Worm (Caenorhabditis elegans) whole organism, late embryonic: ENCODE results near the gene M176.16.

Experiments used
- C38D4.7 ChIP-seq: fragments of 200-800 bp; sonication (Bioruptor generic); optimal IDR thresholded peaks from 2 replicates; lab custom pipeline; 2018; ENCODE audit warnings: mild to moderate bottlenecking, missing genetic modification characterization, moderate library complexity, missing compliant biosample characterization
- K09A11.1 ChIP-seq: sonication (generic microtip); optimal IDR thresholded peaks from 2 replicates; lab custom pipeline; 2017; ENCODE audit warnings: antibody characterized with exemption, mild to moderate bottlenecking, missing genetic modification characterization, missing compliant biosample characterization; ENCODE audit not compliant: insufficient read depth
- ahr-1 ChIP-seq: sonication (generic microtip); optimal IDR thresholded peaks from 2 replicates; lab custom pipeline; 2016; ENCODE audit warnings: missing genetic modification characterization, missing compliant biosample characterization
- ceh-14 ChIP-seq: sonication (generic microtip); optimal IDR thresholded peaks from 2 replicates; lab custom pipeline; 2016; ENCODE audit warnings: missing genotype, missing genetic modification characterization, missing compliant biosample characterization
- ceh-30 ChIP-seq: fragments of 150-350 bp; optimal IDR thresholded peaks from 2 replicates; lab custom pipeline; 2014; ENCODE audit warnings: missing biosample characterization, missing genetic modification characterization
- ceh-48 ChIP-seq: sonication (generic microtip); optimal IDR thresholded peaks from 2 replicates; lab custom pipeline; 2016; ENCODE audit warnings: missing genetic modification characterization, inconsistent platforms, missing compliant biosample characterization
- ceh-9 ChIP-seq: sonication (generic microtip); optimal IDR thresholded peaks from 2 replicates; lab custom pipeline; 2016; ENCODE audit warnings: mild to moderate bottlenecking, missing genetic modification characterization, inconsistent platforms, missing compliant biosample characterization
- che-1 ChIP-seq: sonication (generic microtip); optimal IDR thresholded peaks from 2 replicates; lab custom pipeline; 2016; ENCODE audit warnings: mild to moderate bottlenecking, missing genetic modification characterization, missing compliant biosample characterization
- dmd-4 ChIP-seq: sonication (generic microtip); optimal IDR thresholded peaks from 2 replicates; lab custom pipeline; 2016; ENCODE audit warnings: borderline replicate concordance, missing genetic modification characterization, missing compliant biosample characterization
- dve-1 ChIP-seq: sonication (generic microtip); optimal IDR thresholded peaks from 2 replicates; lab custom pipeline; 2017; ENCODE audit warnings: antibody characterized with exemption, mild to moderate bottlenecking, missing genetic modification characterization, missing compliant biosample characterization
- elt-2 ChIP-seq: sonication (generic microtip); optimal IDR thresholded peaks from 2 replicates; lab custom pipeline; 2016; ENCODE audit warnings: missing genetic modification reagents, missing genetic modification characterization, missing compliant biosample characterization
- elt-4 ChIP-seq: sonication (generic microtip); optimal IDR thresholded peaks from 2 replicates; lab custom pipeline; 2016; ENCODE audit warnings: missing genetic modification characterization, missing compliant biosample characterization
- ets-4 ChIP-seq: sonication (generic microtip); optimal IDR thresholded peaks from 2 replicates; lab custom pipeline; 2016; ENCODE audit warnings: missing genetic modification characterization, missing compliant biosample characterization
- eyg-1 ChIP-seq: sonication (generic microtip); optimal IDR thresholded peaks from 2 replicates; lab custom pipeline; 2016; ENCODE audit warnings: missing genotype, missing genetic modification characterization, missing compliant biosample characterization
- fax-1 ChIP-seq: sonication (generic microtip); optimal IDR thresholded peaks from 2 replicates; lab custom pipeline; 2016; ENCODE audit warnings: missing genotype, missing genetic modification characterization, missing compliant biosample characterization
- fkh-10 ChIP-seq: fragments of 150-350 bp; optimal IDR thresholded peaks from 2 replicates; lab custom pipeline; 2014; ENCODE audit warnings: missing biosample characterization, missing genetic modification reagents, missing genetic modification characterization
- gmeb-2 ChIP-seq: sonication (generic microtip); optimal IDR thresholded peaks from 2 replicates; lab custom pipeline; 2016; ENCODE audit warnings: missing genetic modification characterization, inconsistent platforms, missing compliant biosample characterization
- hlh-13 ChIP-seq: fragments of 200-800 bp; sonication (Bioruptor generic); optimal IDR thresholded peaks from 2 replicates; lab custom pipeline; 2018; ENCODE audit warnings: mild to moderate bottlenecking, missing genetic modification characterization, missing compliant biosample characterization
- hlh-30 ChIP-seq: sonication (generic microtip); optimal IDR thresholded peaks from 2 replicates; lab custom pipeline; 2017; ENCODE audit warnings: antibody characterized with exemption, missing genetic modification characterization, missing compliant biosample characterization; ENCODE audit not compliant: insufficient read depth
- hlh-8 ChIP-seq: sonication (generic microtip); optimal IDR thresholded peaks from 2 replicates; lab custom pipeline; 2016; ENCODE audit warnings: missing genotype, missing genetic modification characterization, missing compliant biosample characterization
- lim-6 ChIP-seq: sonication (generic microtip); optimal IDR thresholded peaks from 2 replicates; lab custom pipeline; 2016; ENCODE audit warnings: missing genetic modification characterization, missing compliant biosample characterization
- mec-3 ChIP-seq: sonication (generic microtip); optimal IDR thresholded peaks from 2 replicates; lab custom pipeline; 2016; ENCODE audit warnings: borderline replicate concordance, missing genetic modification characterization, missing compliant biosample characterization
- nfya-1 ChIP-seq: sonication (generic microtip); optimal IDR thresholded peaks from 2 replicates; lab custom pipeline; 2017; ENCODE audit warnings: missing genetic modification characterization, mild to moderate bottlenecking, missing compliant biosample characterization, antibody characterized with exemption, moderate library complexity
- nhr-232 ChIP-seq: sonication (generic microtip); optimal IDR thresholded peaks from 2 replicates; lab custom pipeline; 2016; ENCODE audit warnings: missing genetic modification characterization, missing compliant biosample characterization
- odd-2 ChIP-seq: sonication (generic microtip); optimal IDR thresholded peaks from 2 replicates; lab custom pipeline; 2017; ENCODE audit warnings: antibody characterized with exemption, mild to moderate bottlenecking, missing genetic modification characterization, missing compliant biosample characterization
- pax-1 ChIP-seq: fragments of 150-350 bp; optimal IDR thresholded peaks from 2 replicates; lab custom pipeline; 2014; ENCODE audit warnings: missing biosample characterization, missing genetic modification characterization
- pha-2 ChIP-seq: sonication (generic microtip); optimal IDR thresholded peaks from 2 replicates; lab custom pipeline; 2017; ENCODE audit warnings: mild to moderate bottlenecking, missing genetic modification characterization, missing compliant biosample characterization
- pha-4 ChIP-seq: fragments of 150-350 bp; optimal IDR thresholded peaks from 2 replicates; lab custom pipeline; 2018; ENCODE audit warnings: missing biosample characterization, missing genetic modification reagents, missing genetic modification characterization
- pqm-1 ChIP-seq: sonication (generic microtip); optimal IDR thresholded peaks from 2 replicates; lab custom pipeline; 2016; ENCODE audit warnings: missing genetic modification characterization, missing compliant biosample characterization
- ref-2 ChIP-seq: sonication (generic microtip); optimal IDR thresholded peaks from 2 replicates; lab custom pipeline; 2016; ENCODE audit warnings: missing genetic modification characterization, missing compliant biosample characterization
- sdc-2 ChIP-seq: sonication (generic microtip); optimal IDR thresholded peaks from 2 replicates; lab custom pipeline; 2016; ENCODE audit warnings: missing genotype, missing genetic modification characterization, missing compliant biosample characterization
- sox-4 ChIP-seq: sonication (generic microtip); optimal IDR thresholded peaks from 2 replicates; lab custom pipeline; 2017; ENCODE audit warnings: mild to moderate bottlenecking, missing genetic modification characterization, inconsistent platforms, missing compliant biosample characterization
- syd-9 ChIP-seq: sonication (generic microtip); optimal IDR thresholded peaks from 2 replicates; lab custom pipeline; 2016; ENCODE audit warnings: mild to moderate bottlenecking, missing genetic modification characterization, moderate library complexity, missing compliant biosample characterization
- tbx-7 ChIP-seq: sonication (generic microtip); optimal IDR thresholded peaks from 2 replicates; lab custom pipeline; 2016; ENCODE audit warnings: missing genotype, missing genetic modification characterization, missing compliant biosample characterization
- unc-3 ChIP-seq, 2 experiments: fragments of 200-800 bp in 1 of 2; sonication (Bioruptor generic) in 1 of 2; sonication (generic microtip) in 1 of 2; conservative IDR thresholded peaks in 1 of 2; optimal IDR thresholded peaks in 1 of 2; 2 replicates each; pipeline versions ENCODE4 v1.3.6 to Lab custom; 2016 to 2022; ENCODE audit warnings: missing compliant biosample characterization in 2 of 2, missing genetic modification characterization in 2 of 2, missing genetic modification reagents in 1 of 2
- unc-55 ChIP-seq: sonication (generic microtip); optimal IDR thresholded peaks from 2 replicates; lab custom pipeline; 2017; ENCODE audit warnings: missing biosample characterization, missing genetic modification reagents, missing genetic modification characterization
- ztf-16 ChIP-seq: sonication (generic microtip); optimal IDR thresholded peaks from 2 replicates; lab custom pipeline; 2017; ENCODE audit warnings: missing genetic modification characterization, missing compliant biosample characterization

Gene M176.16

ce11 chrII:9426076-9426475 lies 7.8 kb downstream of the M176.16 start, which contains the start of gene M176.10:
M176.10 (minus strand) TSS chrII:9426176.
- no peak for TF ChIP-seq nhr-232 (tag; lab: Kevin White, UChicago)
- no peak for TF ChIP-seq lim-6 (tag; lab: Kevin White, UChicago)
- no peak for TF ChIP-seq fax-1 (tag; lab: Kevin White, UChicago)
- TF ChIP-seq mec-3 (tag; lab: Kevin White, UChicago) = no peak
- no peak for TF ChIP-seq che-1
- no peak for TF ChIP-seq ztf-16 (tag; lab: Kevin White, UChicago)
- TF ChIP-seq ahr-1 (tag; lab: Kevin White, UChicago) = no peak

ce11 chrII:9427644-9428043 lies 9.3 kb downstream of the M176.16 start, which contains the start of gene M176.5:
M176.5 (minus strand) TSS chrII:9427744.
- TF ChIP-seq ceh-9 (no peak), ref-2 (tag; lab: Kevin White, UChicago) (no peak), ceh-48 (no peak), unc-55 (GFP tag; lab: Kevin White, UChicago) (no peak), hlh-30 (tag; lab: Kevin White, UChicago) (no peak), syd-9 (tag; lab: Kevin White, UChicago) (no peak), fax-1 (tag; lab: Kevin White, UChicago) (no peak), pqm-1 (tag; lab: Kevin White, UChicago) (no peak), gmeb-2 (tag; lab: Kevin White, UChicago) (no peak), hlh-8 (no peak), ztf-16 (tag; lab: Kevin White, UChicago) (no peak), nhr-232 (tag; lab: Kevin White, UChicago) (no peak), ceh-14 (tag; lab: Kevin White, UChicago) (no peak)

- no peak for TF ChIP-seq dmd-4
- TF ChIP-seq pha-4 (tag; lab: Kevin White, UChicago) = no peak
- TF ChIP-seq pqm-1 (tag; lab: Kevin White, UChicago) = no peak
- no peak for TF ChIP-seq tbx-7 (tag; lab: Kevin White, UChicago)
- no peak for TF ChIP-seq eyg-1 (tag; lab: Kevin White, UChicago)
- no peak for TF ChIP-seq che-1
- TF ChIP-seq odd-2 = no peak
- no peak for TF ChIP-seq dve-1 (tag; lab: Kevin White, UChicago)
- TF ChIP-seq fkh-10 (GFP tag; lab: Kevin White, UChicago) = no peak
- TF ChIP-seq elt-2 (tag; lab: Kevin White, UChicago) = no peak
- TF ChIP-seq unc-55 (GFP tag; lab: Kevin White, UChicago) = no peak
- TF ChIP-seq ceh-9 = no peak
- no peak for TF ChIP-seq sdc-2
- no peak for TF ChIP-seq fax-1 (tag; lab: Kevin White, UChicago)
- TF ChIP-seq, all 69 proteins: peak for 0
Measured at ce11 chrII:9431119-9431518, 12.8 kb downstream of the M176.16 start.

- TF ChIP-seq ref-2 (tag; lab: Kevin White, UChicago) (no peak), ceh-9 (no peak), ceh-30 (tag; lab: Kevin White, UChicago) (no peak), unc-3 (GFP tag; conservative IDR thresholded peaks at IDR 0.05; lab: Robert Waterston, UW) (no peak), unc-3 (tag; optimal IDR thresholded peaks at IDR 0.05; lab: Kevin White, UChicago) (no peak), sdc-2 (no peak), unc-55 (GFP tag; lab: Kevin White, UChicago) (no peak), nfya-1 (tag; lab: Kevin White, UChicago) (no peak), sox-4 (tag; lab: Kevin White, UChicago) (no peak), elt-4 (tag; lab: Kevin White, UChicago) (no peak), C38D4.7 (GFP tag; lab: Kevin White, UChicago) (no peak), dve-1 (tag; lab: Kevin White, UChicago) (no peak), ahr-1 (tag; lab: Kevin White, UChicago) (no peak), che-1 (no peak), pax-1 (tag; lab: Kevin White, UChicago) (no peak), elt-2 (tag; lab: Kevin White, UChicago) (no peak), ets-4 (no peak), pha-2 (tag; lab: Kevin White, UChicago) (no peak), K09A11.1 (no peak), hlh-13 (GFP tag; lab: Kevin White, UChicago) (no peak)
Measured at ce11 chrII:9433609-9434008, 15.3 kb downstream of the M176.16 start, which contains the start of gene kin-15. kin-15 (minus strand) TSS chrII:9433709.
